Worm (Caenorhabditis elegans): Measurements from ENCODE around the gene K08C7.7.
A peak's percentile ranks its signal among the peaks of the same experiment; 100 is the strongest.

The K08C7.7 gene

ce11 chrIV:10668561-10668960 lies 4.3 kb downstream of the K08C7.7 start:
- TF ChIP-seq nhr-76 (tag; optimal IDR thresholded peaks at IDR 0.05) (no peak), ceh-82 (tag; optimal IDR thresholded peaks at IDR 0.05) (no peak), nfya-1 (tag; optimal IDR thresholded peaks at IDR 0.05; ENCODE audit: insufficient read depth) (no peak)

ce11 chrIV:10680379-10680778 lies 16.1 kb downstream of the K08C7.7 start, which contains the start of gene K08C7.4:
Gene K08C7.4 (minus strand): TSS chrIV:10680479.
- TF ChIP-seq ceh-9 (tag; optimal IDR thresholded peaks at IDR 0.05): no peak
- TF ChIP-seq nhr-12 (tag; optimal IDR thresholded peaks at IDR 0.05): no peak
- TF ChIP-seq nhr-76 (tag; optimal IDR thresholded peaks at IDR 0.05): no peak
- TF ChIP-seq lsy-12 (tag; optimal IDR thresholded peaks at IDR 0.05): no peak
- no peak for TF ChIP-seq ZK546.5 (tag; optimal IDR thresholded peaks at IDR 0.05)
- TF ChIP-seq elt-2 (tag; optimal IDR thresholded peaks at IDR 0.05): no peak
- no peak for TF ChIP-seq ceh-82 (tag; optimal IDR thresholded peaks at IDR 0.05)
- TF ChIP-seq mml-1 (tag; optimal IDR thresholded peaks at IDR 0.05): no peak
- TF ChIP-seq R02D3.7 (tag; optimal IDR thresholded peaks at IDR 0.05): no peak
- no peak for TF ChIP-seq lin-39 (tag; optimal IDR thresholded peaks at IDR 0.05)
- no peak for TF ChIP-seq sea-2 (GFP tag; optimal IDR thresholded peaks at IDR 0.05)
- no peak for TF ChIP-seq mdl-1 (tag; optimal IDR thresholded peaks at IDR 0.05)
- no peak for TF ChIP-seq daf-12 (tag; optimal IDR thresholded peaks at IDR 0.05)
- TF ChIP-seq zag-1 (tag; optimal IDR thresholded peaks at IDR 0.05): no peak
- TF ChIP-seq nfya-1 (tag; optimal IDR thresholded peaks at IDR 0.05; ENCODE audit: insufficient read depth): no peak
- no peak for TF ChIP-seq nhr-28 (tag; optimal IDR thresholded peaks at IDR 0.05)
- TF ChIP-seq snpc-4 (tag; optimal IDR thresholded peaks at IDR 0.05): no peak

ce11 chrIV:10682155-10682749 lies 18.0 kb downstream of the K08C7.7 start, which contains the start of gene fmo-2:
Gene fmo-2 (plus strand): TSS chrIV:10682524.
- TF ChIP-seq pqm-1 (tag; optimal IDR thresholded peaks at IDR 0.05): peak; percentile 91
- no peak for TF ChIP-seq elt-1 (tag; optimal IDR thresholded peaks at IDR 0.05)
- TF ChIP-seq ceh-9 (tag; optimal IDR thresholded peaks at IDR 0.05): no peak
- no peak for TF ChIP-seq fkh-10 (GFP tag; optimal IDR thresholded peaks at IDR 0.05)
- TF ChIP-seq nhr-11 (tag; optimal IDR thresholded peaks at IDR 0.05): no peak
- no peak for TF ChIP-seq ama-1 (optimal IDR thresholded peaks at IDR 0.05)
- TF ChIP-seq elt-3 (tag; optimal IDR thresholded peaks at IDR 0.05): no peak
- TF ChIP-seq skn-1 (tag; optimal IDR thresholded peaks at IDR 0.05): no peak
- TF ChIP-seq unc-62 (GFP tag; optimal IDR thresholded peaks at IDR 0.05): no peak
- TF ChIP-seq lsy-12 (tag; optimal IDR thresholded peaks at IDR 0.05): no peak
- no peak for TF ChIP-seq egl-5 (tag; optimal IDR thresholded peaks at IDR 0.05)
- no peak for TF ChIP-seq ceh-28 (tag; optimal IDR thresholded peaks at IDR 0.05)
- TF ChIP-seq daf-12 (tag; optimal IDR thresholded peaks at IDR 0.05): no peak
- TF ChIP-seq ZK546.5 (tag; optimal IDR thresholded peaks at IDR 0.05): no peak
- TF ChIP-seq nhr-76 (tag; optimal IDR thresholded peaks at IDR 0.05): no peak
- TF ChIP-seq mml-1 (tag; optimal IDR thresholded peaks at IDR 0.05): no peak
- peak; percentile 81 for TF ChIP-seq jun-1 (tag; optimal IDR thresholded peaks at IDR 0.05)
- TF ChIP-seq pha-4 (tag; optimal IDR thresholded peaks at IDR 0.05): no peak
- no peak for TF ChIP-seq ztf-11 (tag; optimal IDR thresholded peaks at IDR 0.05)
- TF ChIP-seq eor-1 (tag; optimal IDR thresholded peaks at IDR 0.05): no peak
- no peak for TF ChIP-seq nhr-25 (tag; optimal IDR thresholded peaks at IDR 0.05)
- TF ChIP-seq tbx-2 (tag; optimal IDR thresholded peaks at IDR 0.05): no peak
- no peak for TF ChIP-seq nhr-28 (tag; optimal IDR thresholded peaks at IDR 0.05)
- TF ChIP-seq nhr-67 (tag; optimal IDR thresholded peaks at IDR 0.05): no peak
- no peak for TF ChIP-seq snpc-4 (tag; optimal IDR thresholded peaks at IDR 0.05)
- TF ChIP-seq hmg-11 (tag; optimal IDR thresholded peaks at IDR 0.05): no peak
- no peak for TF ChIP-seq aly-2 (tag; optimal IDR thresholded peaks at IDR 0.05)
- no peak for TF ChIP-seq sea-2 (GFP tag; optimal IDR thresholded peaks at IDR 0.05)
- TF ChIP-seq nhr-237 (tag; optimal IDR thresholded peaks at IDR 0.05): no peak
- no peak for TF ChIP-seq nhr-77 (tag; optimal IDR thresholded peaks at IDR 0.05)
- no peak for TF ChIP-seq nfya-1 (tag; optimal IDR thresholded peaks at IDR 0.05; ENCODE audit: insufficient read depth)
- peak; percentile 29 for TF ChIP-seq mdl-1 (tag; optimal IDR thresholded peaks at IDR 0.05)
- TF ChIP-seq unc-39 (tag; optimal IDR thresholded peaks at IDR 0.05): no peak
- TF ChIP-seq fos-1 (tag; optimal IDR thresholded peaks at IDR 0.05): no peak
- TF ChIP-seq lin-39 (tag; optimal IDR thresholded peaks at IDR 0.05): no peak
- peak; percentile 43 for TF ChIP-seq elt-2 (tag; optimal IDR thresholded peaks at IDR 0.05)
- TF ChIP-seq R02D3.7 (tag; optimal IDR thresholded peaks at IDR 0.05): no peak
- no peak for TF ChIP-seq egl-27 (tag; optimal IDR thresholded peaks at IDR 0.05)
- TF ChIP-seq nhr-12 (tag; optimal IDR thresholded peaks at IDR 0.05): no peak
- no peak for TF ChIP-seq fkh-2 (tag; optimal IDR thresholded peaks at IDR 0.05)
- TF ChIP-seq lin-15B (tag; optimal IDR thresholded peaks at IDR 0.05): no peak
- peak; percentile 15 for TF ChIP-seq nhr-43 (tag; optimal IDR thresholded peaks at IDR 0.05; ENCODE audit: poor library complexity, severe bottlenecking)
- no peak for TF ChIP-seq ceh-16 (tag; optimal IDR thresholded peaks at IDR 0.05)
- TF ChIP-seq ztf-4 (tag; optimal IDR thresholded peaks at IDR 0.05): no peak
